Fruit fly (Drosophila melanogaster) whole organism, embryonic: ENCODE measurements around the gene CG7536.

Experiments used
- Atf-2 ChIP-seq: fragments of 200-800 bp; sonication (Bioruptor generic); optimal IDR thresholded peaks from 2 replicates; lab custom pipeline; 2016; ENCODE audit warnings: missing biosample characterization, missing genetic modification characterization
- CG10147 ChIP-seq: fragments of 200-800 bp; sonication (Bioruptor generic); optimal IDR thresholded peaks from 2 replicates; lab custom pipeline; 2019; ENCODE audit warnings: missing biosample characterization, mild to moderate bottlenecking, missing genetic modification characterization, moderate library complexity
- CG10267 ChIP-seq: fragments of 200-800 bp; sonication (Bioruptor generic); optimal IDR thresholded peaks from 2 replicates; lab custom pipeline; 2018; ENCODE audit warnings: missing biosample characterization, mild to moderate bottlenecking, missing genetic modification characterization, moderate library complexity
- CG11085 ChIP-seq: fragments of 200-800 bp; sonication (Bioruptor generic); IDR thresholded peaks from 2 replicates; pipeline ENCODE4 v1.3.6; 2022; ENCODE audit warnings: missing biosample characterization, missing genetic modification characterization
- CG12071 ChIP-seq: fragments of 200-800 bp; sonication (Bioruptor generic); optimal IDR thresholded peaks from 3 replicates; lab custom pipeline; 2018; ENCODE audit warnings: missing biosample characterization, mild to moderate bottlenecking, missing genetic modification characterization
- CG12744 ChIP-seq: fragments of 200-800 bp; sonication (Bioruptor generic); optimal IDR thresholded peaks from 2 replicates; lab custom pipeline; 2016; ENCODE audit warnings: missing biosample characterization, missing genetic modification characterization
- CG14965 ChIP-seq: fragments of 200-800 bp; sonication (Bioruptor generic); optimal IDR thresholded peaks from 2 replicates; lab custom pipeline; 2016; ENCODE audit warnings: missing biosample characterization, missing genetic modification characterization, borderline replicate concordance
- CG1529 ChIP-seq: fragments of 200-800 bp; sonication (Bioruptor generic); optimal IDR thresholded peaks from 3 replicates; lab custom pipeline; 2018; ENCODE audit warnings: missing biosample characterization, missing genetic modification characterization
- CG1603 ChIP-seq: fragments of 200-800 bp; sonication (Bioruptor generic); optimal IDR thresholded peaks from 2 replicates; lab custom pipeline; 2019; ENCODE audit warnings: missing biosample characterization, mild to moderate bottlenecking, missing genetic modification characterization, moderate library complexity
- CG18262 ChIP-seq: fragments of 200-800 bp; optimal IDR thresholded peaks from 3 replicates; lab custom pipeline; 2019; ENCODE audit warnings: missing biosample characterization, mild to moderate bottlenecking, missing genetic modification characterization, moderate library complexity
- CG18476 ChIP-seq: fragments of 200-800 bp; sonication (Bioruptor generic); optimal IDR thresholded peaks from 2 replicates; lab custom pipeline; 2016; ENCODE audit warnings: missing biosample characterization, mild to moderate bottlenecking, missing genetic modification characterization
- CG2129 ChIP-seq: fragments of 200-800 bp; sonication (Bioruptor generic); IDR thresholded peaks from 2 replicates; pipeline ENCODE4 v1.3.6; 2022; ENCODE audit warnings: missing biosample characterization, missing genetic modification characterization; ENCODE audit not compliant: partially characterized antibody
- CG30403 ChIP-seq: fragments of 200-800 bp; sonication (Bioruptor generic); optimal IDR thresholded peaks from 3 replicates; lab custom pipeline; 2016; ENCODE audit warnings: missing biosample characterization, missing genetic modification characterization
- CG32772 ChIP-seq: fragments of 200-800 bp; sonication (Bioruptor generic); IDR thresholded peaks from 2 replicates; pipeline ENCODE4 v1.3.6; 2022; ENCODE audit warnings: missing biosample characterization, missing genetic modification characterization
- CG4360 ChIP-seq: fragments of 200-800 bp; sonication (Bioruptor generic); IDR thresholded peaks from 2 replicates; pipeline ENCODE4 v1.3.6; 2022; ENCODE audit warnings: missing biosample characterization, missing genetic modification characterization
- CG6175 ChIP-seq: fragments of 200-800 bp; sonication (Bioruptor generic); IDR thresholded peaks from 3 replicates; pipeline ENCODE4 v1.3.6; 2022; ENCODE audit warnings: missing biosample characterization, missing genetic modification characterization
- CG6854 ChIP-seq: fragments of 200-800 bp; sonication (Bioruptor generic); optimal IDR thresholded peaks from 3 replicates; lab custom pipeline; 2017; ENCODE audit warnings: missing biosample characterization, mild to moderate bottlenecking, missing genetic modification characterization
- CG9727 ChIP-seq: fragments of 200-800 bp; sonication (Bioruptor generic); optimal IDR thresholded peaks from 3 replicates; lab custom pipeline; 2017; ENCODE audit warnings: missing biosample characterization, mild to moderate bottlenecking, missing genetic modification characterization
- Doc3 ChIP-seq: fragments of 200-800 bp; sonication (Bioruptor generic); IDR thresholded peaks from 3 replicates; pipeline ENCODE4 v1.3.6; 2022; ENCODE audit warnings: missing biosample characterization, missing genetic modification characterization; ENCODE audit not compliant: partially characterized antibody
- E2f2 ChIP-seq: fragments of 200-800 bp; sonication (Bioruptor generic); IDR thresholded peaks from 2 replicates; pipeline ENCODE4 v1.3.6; 2022; ENCODE audit warnings: missing biosample characterization, missing genetic modification characterization
- Gsc ChIP-seq: fragments of 200-800 bp; sonication (Bioruptor generic); IDR thresholded peaks from 2 replicates; pipeline ENCODE4 v1.3.6; 2022; ENCODE audit warnings: missing biosample characterization, missing genetic modification characterization
- HLH3B ChIP-seq: fragments of 200-800 bp; sonication (Bioruptor generic); IDR thresholded peaks from 2 replicates; pipeline ENCODE4 v1.3.6; 2022; ENCODE audit warnings: missing biosample characterization, missing genetic modification characterization
- HmgD ChIP-seq: fragments of 200-800 bp; sonication (Bioruptor generic); optimal IDR thresholded peaks from 3 replicates; lab custom pipeline; 2016; ENCODE audit warnings: missing biosample characterization, missing genetic modification characterization
- Hmx ChIP-seq: fragments of 200-800 bp; sonication (Bioruptor generic); optimal IDR thresholded peaks from 2 replicates; lab custom pipeline; 2016; ENCODE audit warnings: missing biosample characterization, missing genetic modification characterization
- MBD-R2 ChIP-seq: fragments of 200-800 bp; sonication (Bioruptor generic); IDR thresholded peaks from 2 replicates; pipeline ENCODE4 v1.3.6; 2022; ENCODE audit warnings: missing biosample characterization, missing genetic modification characterization
- Oli ChIP-seq: fragments of 200-800 bp; sonication (Bioruptor generic); optimal IDR thresholded peaks from 2 replicates; lab custom pipeline; 2018; ENCODE audit warnings: missing biosample characterization, mild to moderate bottlenecking, missing genetic modification characterization, moderate library complexity
- PHDP ChIP-seq: fragments of 200-800 bp; sonication (Bioruptor generic); optimal IDR thresholded peaks from 3 replicates; lab custom pipeline; 2018; ENCODE audit warnings: missing biosample characterization, mild to moderate bottlenecking, missing genetic modification characterization, moderate library complexity
- Pdp1 ChIP-seq, 2 experiments: fragments of 200-800 bp; sonication (Bioruptor generic); optimal IDR thresholded peaks; 3 replicates each; lab custom pipeline; 2016; ENCODE audit warnings: missing biosample characterization in 2 of 2, missing genetic modification characterization in 2 of 2, mild to moderate bottlenecking in 1 of 2, moderate library complexity in 1 of 2
- Scr ChIP-seq: fragments of 200-800 bp; sonication (Bioruptor generic); IDR thresholded peaks from 2 replicates; pipeline ENCODE4 v1.3.6; 2022; ENCODE audit warnings: missing biosample characterization, missing genetic modification characterization; ENCODE audit not compliant: partially characterized antibody
- Sox102F ChIP-seq: fragments of 200-800 bp; sonication (Bioruptor generic); optimal IDR thresholded peaks from 2 replicates; lab custom pipeline; 2018; ENCODE audit warnings: missing biosample characterization, mild to moderate bottlenecking, missing genetic modification characterization, moderate library complexity
- Spps ChIP-seq: fragments of 200-800 bp; sonication (Bioruptor generic); optimal IDR thresholded peaks from 2 replicates; lab custom pipeline; 2018; ENCODE audit warnings: missing biosample characterization, mild to moderate bottlenecking, missing genetic modification characterization
- ab ChIP-seq: fragments of 200-800 bp; sonication (Bioruptor generic); optimal IDR thresholded peaks from 2 replicates; lab custom pipeline; 2016; ENCODE audit warnings: missing biosample characterization, missing genetic modification characterization
- ara ChIP-seq: fragments of 200-800 bp; sonication (Bioruptor generic); IDR thresholded peaks from 2 replicates; pipeline ENCODE4 v1.3.6; 2022; ENCODE audit warnings: missing biosample characterization, missing genetic modification characterization
- ato ChIP-seq: fragments of 200-800 bp; sonication (Bioruptor generic); IDR thresholded peaks from 2 replicates; pipeline ENCODE4 v1.3.6; 2022; ENCODE audit warnings: missing biosample characterization, missing genetic modification characterization; ENCODE audit not compliant: partially characterized antibody
- bowl ChIP-seq: fragments of 200-800 bp; sonication (Bioruptor generic); IDR thresholded peaks from 2 replicates; pipeline ENCODE4 v1.3.6; 2022; ENCODE audit warnings: missing biosample characterization, missing genetic modification characterization
- chn ChIP-seq: fragments of 200-800 bp; sonication (Bioruptor generic); optimal IDR thresholded peaks from 2 replicates; lab custom pipeline; 2016; ENCODE audit warnings: missing biosample characterization, missing genetic modification characterization
- dmrt11E ChIP-seq: fragments of 200-800 bp; sonication (Bioruptor generic); optimal IDR thresholded peaks from 3 replicates; lab custom pipeline; 2018; ENCODE audit warnings: missing biosample characterization, mild to moderate bottlenecking, missing genetic modification characterization, moderate library complexity
- dpn ChIP-seq, 2 experiments: fragments of 200-800 bp; sonication (Bioruptor generic); optimal IDR thresholded peaks; 3 replicates each; lab custom pipeline; 2016; ENCODE audit warnings: missing biosample characterization in 2 of 2, missing genetic modification characterization in 2 of 2
- fd64A ChIP-seq: fragments of 200-800 bp; sonication (Bioruptor generic); optimal IDR thresholded peaks from 3 replicates; lab custom pipeline; 2018; ENCODE audit warnings: missing biosample characterization, mild to moderate bottlenecking, missing genetic modification characterization
- gfzf ChIP-seq: fragments of 200-800 bp; sonication (Bioruptor generic); optimal IDR thresholded peaks from 2 replicates; lab custom pipeline; 2016; ENCODE audit warnings: missing biosample characterization, mild to moderate bottlenecking, missing genetic modification characterization, moderate library complexity
- grn ChIP-seq: fragments of 200-800 bp; sonication (Bioruptor generic); optimal IDR thresholded peaks from 3 replicates; lab custom pipeline; 2017; ENCODE audit warnings: missing biosample characterization, missing genetic modification characterization
- gsb-n ChIP-seq: fragments of 200-800 bp; sonication (Bioruptor generic); optimal IDR thresholded peaks from 3 replicates; lab custom pipeline; 2018; ENCODE audit warnings: missing biosample characterization, mild to moderate bottlenecking, missing genetic modification characterization
- nerfin-1 ChIP-seq: fragments of 200-800 bp; sonication (Bioruptor generic); optimal IDR thresholded peaks from 3 replicates; lab custom pipeline; 2019; ENCODE audit warnings: missing biosample characterization, mild to moderate bottlenecking, missing genetic modification characterization, moderate library complexity
- prd ChIP-seq, 3 experiments: fragments of >200 bp in 2 of 3; fragments of 200-800 bp in 1 of 3; sonication (Bioruptor generic) in 1 of 3; optimal IDR thresholded peaks in 2 of 3; IDR thresholded peaks in 1 of 3; 2 replicates in 2 of 3; 3 replicates in 1 of 3; pipeline versions ENCODE4 v1.3.6 to Lab custom; 2017 to 2022; ENCODE audit warnings: missing biosample characterization in 1 of 3, missing genetic modification characterization in 1 of 3
- salm ChIP-seq: fragments of 200-800 bp; sonication (Bioruptor generic); optimal IDR thresholded peaks from 2 replicates; lab custom pipeline; 2018; ENCODE audit warnings: missing biosample characterization, mild to moderate bottlenecking, missing genetic modification characterization
- sc ChIP-seq, 3 experiments: fragments of >200 bp in 2 of 3; fragments of 200-800 bp in 1 of 3; sonication (Bioruptor generic) in 1 of 3; optimal IDR thresholded peaks; 2 replicates in 2 of 3; 3 replicates in 1 of 3; lab custom pipeline; 2017; ENCODE audit warnings: mild to moderate bottlenecking in 1 of 3, missing biosample characterization in 1 of 3, missing genetic modification characterization in 1 of 3, missing genetic modification reagents in 1 of 3
- vvl ChIP-seq: fragments of 200-800 bp; sonication (Bioruptor generic); IDR thresholded peaks from 2 replicates; pipeline ENCODE4 v1.3.6; 2022; ENCODE audit warnings: missing biosample characterization, missing genetic modification characterization
- yki ChIP-seq: fragments of >200 bp; optimal IDR thresholded peaks from 3 replicates; lab custom pipeline; 2018

CG7536 gene

dm6 chrX:18101098-18101711 lies 12.9 kb upstream of the CG7536 start, which contains the start of gene Mvb12 (continued):
- TF ChIP-seq Doc3 (GFP tag; lab: Robert Waterston, UW) (peak; percentile 51; the same call in 2 of the 3 replicates), bowl (GFP tag; lab: Robert Waterston, UW) (no peak), HLH3B (GFP tag; lab: Robert Waterston, UW) (no peak), CG14965 (GFP tag; lab: Kevin White, UChicago) (no peak), Pdp1 (GFP tag; optimal IDR thresholded peaks at IDR 0.05; lab: Kevin White, UChicago) (peak in 1 of 2 experiments; percentile 0), CG1603 (peak; percentile 48), CG6854 (GFP tag; lab: Kevin White, UChicago) (no peak), Spps (tag; lab: Kevin White, UChicago) (peak; percentile 17), Scr (GFP tag; lab: Robert Waterston, UW) (peak; percentile 38), prd (optimal IDR thresholded peaks at IDR 0.05; lab: Kevin White, UChicago) (no peak), prd (GFP tag; IDR thresholded peaks at IDR 0.05; lab: Robert Waterston, UW) (0 out of 3 replicates have a peak, but pooled peaks have one; percentile 13), CG6175 (GFP tag; lab: Robert Waterston, UW) (no peak), Sox102F (GFP tag; lab: Kevin White, UChicago) (peak; percentile 18), CG9727 (GFP tag; lab: Kevin White, UChicago) (peak; percentile 13), CG32772 (GFP tag; lab: Robert Waterston, UW) (no peak), CG10267 (tag; lab: Kevin White, UChicago) (peak; percentile 7), salm (tag; lab: Kevin White, UChicago) (peak; percentile 1), CG18262 (tag; lab: Kevin White, UChicago) (peak; percentile 16), ab (GFP tag; lab: Kevin White, UChicago) (no peak), CG30403 (GFP tag; lab: Kevin White, UChicago) (peak; percentile 15), CG2129 (0 out of 2 replicates have a peak, but pooled peaks have one; percentile 20), CG12744 (GFP tag; lab: Kevin White, UChicago) (no peak), yki (lab: Kevin White, UChicago) (no peak), CG11085 (GFP tag; lab: Robert Waterston, UW) (no peak), fd64A (GFP tag; lab: Kevin White, UChicago) (peak; percentile 52), CG12071 (GFP tag; lab: Kevin White, UChicago) (peak; percentile 7), CG4360 (GFP tag; lab: Robert Waterston, UW) (peak; percentile 54; the same call in 1 of the 2 replicates), Atf-2 (GFP tag; lab: Kevin White, UChicago) (no peak), dpn (GFP tag; optimal IDR thresholded peaks at IDR 0.05; lab: Kevin White, UChicago) (no peak), grn (GFP tag; lab: Kevin White, UChicago) (no peak), CG10147 (GFP tag; lab: Kevin White, UChicago) (peak; percentile 20), sc (optimal IDR thresholded peaks at IDR 0.05; lab: Kevin White, UChicago) (no peak), sc (GFP tag; optimal IDR thresholded peaks at IDR 0.05; lab: Kevin White, UChicago) (no peak), gfzf (no peak), ara (0 out of 2 replicates have a peak, but pooled peaks have one; percentile 20), gsb-n (tag; lab: Kevin White, UChicago) (peak; percentile 24), ato (GFP tag; lab: Robert Waterston, UW) (peak; percentile 54; the same call in 1 of the 2 replicates), Gsc (no peak), E2f2 (GFP tag; lab: Robert Waterston, UW) (peak; percentile 19; the same call in 1 of the 2 replicates), CG1529 (GFP tag; lab: Kevin White, UChicago) (peak; percentile 27), Oli (tag; lab: Kevin White, UChicago) (no peak), MBD-R2 (0 out of 2 replicates have a peak, but pooled peaks have one; percentile 35), PHDP (peak; percentile 23), dmrt11E (peak; percentile 20), nerfin-1 (tag; lab: Kevin White, UChicago) (peak; percentile 38), vvl (peak; percentile 27; the same call in 1 of the 2 replicates), chn (GFP tag; lab: Kevin White, UChicago) (peak; percentile 5), HmgD (no peak), Hmx (GFP tag; lab: Kevin White, UChicago) (no peak), CG18476 (GFP tag; lab: Kevin White, UChicago) (no peak)
